Fruit fly (Drosophila melanogaster) whole organism, embryonic: ENCODE measurements around the gene CG8292.

Experiments used
- Ada2b ChIP-seq: fragments of 200-800 bp; sonication (Bioruptor generic); IDR thresholded peaks from 2 replicates; pipeline ENCODE4 v1.3.6; 2022; ENCODE audit warnings: missing biosample characterization, missing genetic modification characterization
- B-H1 ChIP-seq: fragments of 200-800 bp; sonication (Bioruptor generic); IDR thresholded peaks from 3 replicates; pipeline ENCODE4 v1.3.6; 2022; ENCODE audit warnings: missing biosample characterization, missing genetic modification characterization
- CG11504 ChIP-seq: fragments of 200-800 bp; sonication (Bioruptor generic); optimal IDR thresholded peaks from 3 replicates; lab custom pipeline; 2019; ENCODE audit warnings: missing biosample characterization, mild to moderate bottlenecking, missing genetic modification characterization, moderate library complexity
- CG11696 ChIP-seq: fragments of 200-800 bp; sonication (Bioruptor generic); IDR thresholded peaks from 2 replicates; pipeline ENCODE4 v1.3.6; 2022; ENCODE audit warnings: missing biosample characterization, missing genetic modification characterization
- CG12744 ChIP-seq: fragments of 200-800 bp; sonication (Bioruptor generic); optimal IDR thresholded peaks from 2 replicates; lab custom pipeline; 2016; ENCODE audit warnings: missing biosample characterization, missing genetic modification characterization
- CG1529 ChIP-seq: fragments of 200-800 bp; sonication (Bioruptor generic); optimal IDR thresholded peaks from 3 replicates; lab custom pipeline; 2018; ENCODE audit warnings: missing biosample characterization, missing genetic modification characterization
- CG15601 ChIP-seq: fragments of 200-800 bp; sonication (Bioruptor generic); optimal IDR thresholded peaks from 3 replicates; lab custom pipeline; 2019; ENCODE audit warnings: missing biosample characterization, mild to moderate bottlenecking, missing genetic modification characterization, moderate library complexity
- CG15696 ChIP-seq: fragments of 200-800 bp; sonication (Bioruptor generic); optimal IDR thresholded peaks from 2 replicates; lab custom pipeline; 2019; ENCODE audit warnings: missing biosample characterization, mild to moderate bottlenecking, missing genetic modification characterization, moderate library complexity
- CG1602 ChIP-seq: fragments of 200-800 bp; sonication (Bioruptor generic); optimal IDR thresholded peaks from 3 replicates; lab custom pipeline; 2016; ENCODE audit warnings: missing biosample characterization, missing genetic modification characterization
- CG16779 ChIP-seq: fragments of 200-800 bp; sonication (Bioruptor generic); IDR thresholded peaks from 2 replicates; pipeline ENCODE4 v1.3.6; 2022; ENCODE audit warnings: missing biosample characterization, missing genetic modification characterization
- CG17328 ChIP-seq: fragments of 200-800 bp; sonication (Bioruptor generic); IDR thresholded peaks from 2 replicates; pipeline ENCODE4 v1.3.6; 2022; ENCODE audit warnings: missing biosample characterization, missing genetic modification characterization
- CG18262 ChIP-seq: fragments of 200-800 bp; optimal IDR thresholded peaks from 3 replicates; lab custom pipeline; 2019; ENCODE audit warnings: missing biosample characterization, mild to moderate bottlenecking, missing genetic modification characterization, moderate library complexity
- CG18619 ChIP-seq: fragments of 200-800 bp; sonication (Bioruptor generic); optimal IDR thresholded peaks from 3 replicates; lab custom pipeline; 2017; ENCODE audit warnings: missing biosample characterization, mild to moderate bottlenecking, missing genetic modification characterization
- CG2875 ChIP-seq: fragments of 200-800 bp; sonication (Bioruptor generic); optimal IDR thresholded peaks from 2 replicates; lab custom pipeline; 2017; ENCODE audit warnings: missing biosample characterization, mild to moderate bottlenecking, missing genetic modification characterization, missing genetic modification reagents
- CG33557 ChIP-seq: fragments of 200-800 bp; sonication (Bioruptor generic); optimal IDR thresholded peaks from 2 replicates; lab custom pipeline; 2019; ENCODE audit warnings: missing biosample characterization, mild to moderate bottlenecking, missing genetic modification characterization, moderate library complexity
- CG4707 ChIP-seq: fragments of 200-800 bp; sonication (Bioruptor generic); optimal IDR thresholded peaks from 2 replicates; lab custom pipeline; 2018; ENCODE audit warnings: missing biosample characterization, mild to moderate bottlenecking, missing genetic modification characterization, moderate library complexity
- CG7372 ChIP-seq: fragments of 200-800 bp; sonication (Bioruptor generic); IDR thresholded peaks from 2 replicates; pipeline ENCODE4 v1.3.6; 2022; ENCODE audit warnings: missing biosample characterization, missing genetic modification characterization
- CG7839 ChIP-seq: fragments of 200-800 bp; sonication (Bioruptor generic); optimal IDR thresholded peaks from 3 replicates; lab custom pipeline; 2018; ENCODE audit warnings: missing biosample characterization, mild to moderate bottlenecking, missing genetic modification characterization, moderate library complexity
- CrebB ChIP-seq: fragments of 200-800 bp; sonication (Bioruptor generic); optimal IDR thresholded peaks from 3 replicates; lab custom pipeline; 2018; ENCODE audit warnings: missing biosample characterization, mild to moderate bottlenecking, missing genetic modification characterization
- Dip3 ChIP-seq: fragments of 200-800 bp; sonication (Bioruptor generic); optimal IDR thresholded peaks from 3 replicates; lab custom pipeline; 2016; ENCODE audit warnings: missing biosample characterization, missing genetic modification characterization
- Dp ChIP-seq: fragments of 200-800 bp; sonication (Bioruptor generic); optimal IDR thresholded peaks from 2 replicates; lab custom pipeline; 2018; ENCODE audit warnings: missing biosample characterization, mild to moderate bottlenecking, missing genetic modification characterization, moderate library complexity
- Fer1 ChIP-seq: fragments of 200-800 bp; sonication (Bioruptor generic); optimal IDR thresholded peaks from 2 replicates; lab custom pipeline; 2017; ENCODE audit warnings: missing biosample characterization, mild to moderate bottlenecking, missing genetic modification characterization
- GATAe ChIP-seq: fragments of 200-800 bp; sonication (Bioruptor generic); conservative IDR thresholded peaks from 2 replicates; pipeline ENCODE4 v1.3.6; 2022; ENCODE audit warnings: missing biosample characterization, missing genetic modification characterization
- HmgZ ChIP-seq: fragments of 200-800 bp; sonication (Bioruptor generic); optimal IDR thresholded peaks from 2 replicates; lab custom pipeline; 2018; ENCODE audit warnings: missing biosample characterization, mild to moderate bottlenecking, missing genetic modification characterization
- Hr51 ChIP-seq, 2 experiments: fragments of 200-800 bp; sonication (Bioruptor generic); optimal IDR thresholded peaks; 2 replicates in 1 of 2; 3 replicates in 1 of 2; lab custom pipeline; 2016 to 2018; ENCODE audit warnings: missing biosample characterization in 2 of 2, missing genetic modification characterization in 2 of 2, mild to moderate bottlenecking in 1 of 2, moderate library complexity in 1 of 2
- Hr78 ChIP-seq, 2 experiments: fragments of 200-800 bp in 1 of 2; fragments of >200 bp in 1 of 2; sonication (Bioruptor generic) in 1 of 2; optimal IDR thresholded peaks; 2 replicates each; lab custom pipeline; 2017 to 2019; ENCODE audit warnings: missing biosample characterization in 2 of 2, missing genetic modification characterization in 2 of 2, mild to moderate bottlenecking in 1 of 2, moderate library complexity in 1 of 2
- Med ChIP-seq: fragments of 200-800 bp; sonication (Bioruptor generic); peaks from one replicate; lab custom pipeline; 2016; ENCODE audit warnings: missing biosample characterization, missing genetic modification characterization, mild to moderate bottlenecking, inconsistent platforms, moderate library complexity
- Myb ChIP-seq: fragments of 200-800 bp; sonication (Bioruptor generic); optimal IDR thresholded peaks from 2 replicates; lab custom pipeline; 2016; ENCODE audit warnings: missing biosample characterization, missing genetic modification characterization
- Oaz ChIP-seq: fragments of 200-800 bp; sonication (Bioruptor generic); IDR thresholded peaks from 2 replicates; pipeline ENCODE4 v1.3.6; 2022; ENCODE audit warnings: missing biosample characterization, missing genetic modification characterization
- Sox102F ChIP-seq: fragments of 200-800 bp; sonication (Bioruptor generic); optimal IDR thresholded peaks from 2 replicates; lab custom pipeline; 2018; ENCODE audit warnings: missing biosample characterization, mild to moderate bottlenecking, missing genetic modification characterization, moderate library complexity
- Stat92E ChIP-seq, 3 experiments: fragments of >200 bp in 2 of 3; fragments of 200-800 bp in 1 of 3; sonication (Bioruptor generic) in 1 of 3; optimal IDR thresholded peaks; 2 replicates each; lab custom pipeline; 2017 to 2019; ENCODE audit warnings: missing biosample characterization in 3 of 3, missing genetic modification characterization in 3 of 3, mild to moderate bottlenecking in 1 of 3, moderate library complexity in 1 of 3
- Vsx1 ChIP-seq: fragments of 200-800 bp; sonication (Bioruptor generic); optimal IDR thresholded peaks from 2 replicates; lab custom pipeline; 2017; ENCODE audit warnings: missing biosample characterization, mild to moderate bottlenecking, missing genetic modification characterization, missing genetic modification reagents
- ac ChIP-seq: fragments of 200-800 bp; sonication (Bioruptor generic); optimal IDR thresholded peaks from 3 replicates; lab custom pipeline; 2017; ENCODE audit warnings: missing biosample characterization, mild to moderate bottlenecking, missing genetic modification characterization
- crp ChIP-seq, 2 experiments: fragments of 200-800 bp; sonication (Bioruptor generic); optimal IDR thresholded peaks; 2 replicates in 1 of 2; 3 replicates in 1 of 2; lab custom pipeline; 2017; ENCODE audit warnings: missing biosample characterization in 2 of 2, missing genetic modification characterization in 2 of 2, mild to moderate bottlenecking in 1 of 2, moderate library complexity in 1 of 2
- disco-r ChIP-seq: fragments of 200-800 bp; sonication (Bioruptor generic); optimal IDR thresholded peaks from 2 replicates; lab custom pipeline; 2016; ENCODE audit warnings: missing biosample characterization, missing genetic modification characterization
- dysf ChIP-seq: fragments of 200-800 bp; sonication (Bioruptor generic); IDR thresholded peaks from 3 replicates; pipeline ENCODE4 v1.3.6; 2022; ENCODE audit warnings: missing biosample characterization, missing genetic modification characterization
- emc ChIP-seq: fragments of 200-800 bp; sonication (Bioruptor generic); optimal IDR thresholded peaks from 2 replicates; lab custom pipeline; 2016; ENCODE audit warnings: missing biosample characterization, missing genetic modification characterization
- grau ChIP-seq: fragments of 200-800 bp; optimal IDR thresholded peaks from 3 replicates; lab custom pipeline; 2019; ENCODE audit warnings: missing biosample characterization, mild to moderate bottlenecking, missing genetic modification characterization, moderate library complexity
- gro ChIP-seq: fragments of 200-800 bp; sonication (Bioruptor generic); optimal IDR thresholded peaks from 2 replicates; lab custom pipeline; 2016; ENCODE audit warnings: missing biosample characterization, missing genetic modification characterization
- her ChIP-seq: fragments of 200-800 bp; sonication (Bioruptor generic); optimal IDR thresholded peaks from 2 replicates; lab custom pipeline; 2016; ENCODE audit warnings: missing biosample characterization, missing genetic modification characterization
- jigr1 ChIP-seq: fragments of 200-800 bp; sonication (Bioruptor generic); IDR thresholded peaks from 3 replicates; pipeline ENCODE4 v1.3.6; 2022; ENCODE audit warnings: missing biosample characterization, missing genetic modification characterization
- lab ChIP-seq: fragments of 200-800 bp; sonication (Bioruptor generic); optimal IDR thresholded peaks from 3 replicates; lab custom pipeline; 2017; ENCODE audit warnings: missing biosample characterization, missing genetic modification characterization, mild to moderate bottlenecking, moderate library complexity, missing genetic modification reagents
- mld ChIP-seq: fragments of 200-800 bp; sonication (Bioruptor generic); IDR thresholded peaks from 3 replicates; pipeline ENCODE4 v1.3.6; 2022; ENCODE audit warnings: missing biosample characterization, missing genetic modification characterization; ENCODE audit not compliant: partially characterized antibody
- onecut ChIP-seq: fragments of 200-800 bp; sonication (Bioruptor generic); IDR thresholded peaks from 2 replicates; pipeline ENCODE4 v1.3.6; 2022; ENCODE audit warnings: missing biosample characterization, missing genetic modification characterization
- p53 ChIP-seq: fragments of 200-800 bp; sonication (Bioruptor generic); optimal IDR thresholded peaks from 2 replicates; lab custom pipeline; 2016; ENCODE audit warnings: missing biosample characterization, missing genetic modification characterization
- slou ChIP-seq: fragments of 200-800 bp; sonication (Bioruptor generic); optimal IDR thresholded peaks from 3 replicates; lab custom pipeline; 2016; ENCODE audit warnings: missing biosample characterization, missing genetic modification characterization
- usp ChIP-seq: fragments of >200 bp; optimal IDR thresholded peaks from 2 replicates; lab custom pipeline; 2017; ENCODE audit warnings: missing biosample characterization, missing genetic modification characterization
- wor ChIP-seq: fragments of 200-800 bp; sonication (Bioruptor generic); IDR thresholded peaks from 2 replicates; pipeline ENCODE4 v1.3.6; 2022; ENCODE audit warnings: missing biosample characterization, missing genetic modification characterization
- zen2 ChIP-seq: fragments of 200-800 bp; sonication (Bioruptor generic); IDR thresholded peaks from 3 replicates; pipeline ENCODE4 v1.3.6; 2022; ENCODE audit warnings: missing biosample characterization, missing genetic modification characterization; ENCODE audit not compliant: partially characterized antibody

The CG8292 gene

dm6 chr2L:8266145-8266544 is 48.3 kb upstream of the CG8292 start (continued):
- TF ChIP-seq CG11504 (peak; percentile 72), CG1602 (GFP tag; lab: Kevin White, UChicago) (peak; percentile 17), Hr78 (GFP tag; optimal IDR thresholded peaks at IDR 0.05; lab: Kevin White, UChicago) (peak in 1 of 2 experiments; percentile 10), B-H1 (GFP tag; lab: Robert Waterston, UW) (peak; percentile 36; the same call in 1 of the 3 replicates), Sox102F (peak; percentile 59), crp (GFP tag; optimal IDR thresholded peaks at IDR 0.05; lab: Kevin White, UChicago) (peak in 1 of 2 experiments; percentile 4), CG12744 (no peak), Med (peak; percentile 51), onecut (GFP tag; lab: Robert Waterston, UW) (peak; percentile 47), gro (GFP tag; lab: Kevin White, UChicago) (no peak), Dp (GFP tag; lab: Kevin White, UChicago) (no peak), Ada2b (GFP tag; lab: Robert Waterston, UW) (peak; percentile 47; the same call in 1 of the 2 replicates), CG18619 (peak; percentile 13), Hr51 (GFP tag; optimal IDR thresholded peaks at IDR 0.05; lab: Kevin White, UChicago) (peak in 1 of 2 experiments; percentile 92), zen2 (GFP tag; lab: Robert Waterston, UW) (no peak), Fer1 (GFP tag; lab: Kevin White, UChicago) (peak; percentile 62), CG7839 (tag; lab: Kevin White, UChicago) (peak; percentile 76), Dip3 (GFP tag; lab: Kevin White, UChicago) (no peak), Oaz (GFP tag; lab: Robert Waterston, UW) (peak; percentile 28; the same call in 1 of the 2 replicates), CG1529 (GFP tag; lab: Kevin White, UChicago) (peak; percentile 6), CG4707 (GFP tag; lab: Kevin White, UChicago) (no peak), ac (GFP tag; lab: Kevin White, UChicago) (no peak), CG2875 (GFP tag; lab: Kevin White, UChicago) (peak; percentile 45), dysf (GFP tag; lab: Robert Waterston, UW) (peak; percentile 61; the same call in 2 of the 3 replicates), CG33557 (GFP tag; lab: Kevin White, UChicago) (no peak), p53 (GFP tag; lab: Kevin White, UChicago) (no peak), emc (GFP tag; lab: Kevin White, UChicago) (no peak), mld (no peak), CG7372 (GFP tag; lab: Robert Waterston, UW) (peak; percentile 32; the same call in 1 of the 2 replicates), CrebB (no peak), disco-r (GFP tag; lab: Kevin White, UChicago) (no peak), HmgZ (tag; lab: Kevin White, UChicago) (peak; percentile 9), Stat92E (GFP tag; optimal IDR thresholded peaks at IDR 0.05; lab: Kevin White, UChicago) (no peak), Vsx1 (GFP tag; lab: Kevin White, UChicago) (peak; percentile 22), usp (no peak), her (GFP tag; lab: Kevin White, UChicago) (no peak), CG17328 (GFP tag; lab: Robert Waterston, UW) (0 out of 2 replicates have a peak, but pooled peaks have one; percentile 23), lab (GFP tag; lab: Kevin White, UChicago) (peak; percentile 60), CG15601 (tag; lab: Kevin White, UChicago) (peak; percentile 35), wor (GFP tag; lab: Robert Waterston, UW) (0 out of 2 replicates have a peak, but pooled peaks have one; percentile 24), CG16779 (GFP tag; lab: Robert Waterston, UW) (no peak), Myb (GFP tag; lab: Kevin White, UChicago) (no peak), jigr1 (GFP tag; lab: Robert Waterston, UW) (no peak), CG11696 (GFP tag; lab: Robert Waterston, UW) (0 out of 2 replicates have a peak, but pooled peaks have one; percentile 22), slou (GFP tag; lab: Kevin White, UChicago) (no peak), GATAe (no peak), CG15696 (no peak), CG18262 (tag; lab: Kevin White, UChicago) (peak; percentile 61), grau (tag; lab: Kevin White, UChicago) (peak; percentile 53)
